Fruit fly (Drosophila melanogaster): ENCODE data around the gene Arp10.
A peak's percentile ranks its signal among the peaks of the same experiment; 100 is the strongest.

The Arp10 gene

dm6 chrX:19663859-19664728, 18.1 kb upstream of the Arp10 start, which contains the start of the genes CG14223 and Ssu72:
TSS of gene CG14223 (minus strand) at chrX:19663971.
TSS of gene Ssu72 (plus strand) at chrX:19664561.
- TF ChIP-seq CTCF (optimal IDR thresholded peaks at IDR 0.05) (no peak), CG8478 (optimal IDR thresholded peaks at IDR 0.05) (no peak)

DNA sequence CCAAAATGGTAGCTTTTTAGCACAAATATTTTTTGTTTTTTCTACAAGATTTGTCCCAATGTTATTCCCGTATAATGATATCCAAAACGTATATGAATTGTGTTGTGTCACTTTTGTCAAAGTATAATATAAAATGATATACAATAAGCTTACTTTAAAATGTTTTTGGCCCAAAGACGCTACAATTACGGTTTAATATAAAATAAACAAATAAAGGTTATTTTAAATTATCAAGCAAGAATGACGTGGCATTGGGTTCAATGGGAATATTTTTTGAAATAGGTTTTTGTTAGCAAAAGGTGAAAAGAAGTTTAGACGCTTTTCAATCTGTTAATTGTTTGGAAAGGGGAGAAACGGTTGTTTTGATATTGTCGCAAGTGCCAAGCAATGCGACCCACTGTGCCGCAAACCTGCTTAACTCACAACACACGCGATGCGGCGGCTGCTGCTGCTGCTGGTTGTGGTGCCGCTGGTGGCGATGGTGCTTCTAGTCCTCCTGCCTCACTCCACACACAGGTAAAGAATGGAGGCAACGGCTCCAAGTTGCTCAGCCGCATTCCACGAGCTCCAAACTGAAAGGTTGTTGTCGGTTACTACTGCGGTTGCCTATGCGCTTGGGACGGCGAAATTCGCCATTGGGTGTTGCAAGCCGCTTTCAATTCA, 17.4 kb upstream of the Arp10 start:
- TF ChIP-seq CTCF (optimal IDR thresholded peaks at IDR 0.05) (no peak), CG8478 (optimal IDR thresholded peaks at IDR 0.05) (no peak)

DNA sequence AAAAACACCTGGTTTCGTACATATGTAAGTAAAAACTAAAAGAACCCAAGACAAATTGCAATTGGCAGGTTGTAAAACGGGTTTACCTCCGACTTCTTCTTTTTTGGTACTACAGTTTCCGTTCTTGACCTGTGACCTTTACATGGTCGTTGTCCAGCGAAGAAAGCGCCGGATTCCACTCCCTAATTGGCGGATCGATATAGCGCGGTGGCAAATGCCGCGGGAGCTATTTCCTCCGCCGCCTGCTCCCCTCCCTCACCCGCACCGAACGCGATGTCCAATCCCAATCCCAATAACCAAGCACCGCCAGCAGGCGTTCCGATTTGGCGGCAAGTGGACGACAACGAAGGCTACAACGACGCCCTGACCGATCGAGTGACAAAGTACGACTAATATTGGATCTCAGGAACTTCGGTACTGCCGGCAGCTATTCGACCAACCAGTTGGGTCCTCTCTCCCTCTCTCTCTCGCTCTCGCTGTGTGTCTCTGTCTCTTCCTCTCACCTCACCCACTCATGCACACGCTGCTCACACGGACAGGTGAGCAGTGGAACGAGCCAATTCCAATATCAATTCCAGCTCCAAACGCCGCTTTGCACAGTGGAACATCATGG, 16.7 kb upstream of the Arp10 start:
- TF ChIP-seq CTCF (optimal IDR thresholded peaks at IDR 0.05) (no peak), CG8478 (optimal IDR thresholded peaks at IDR 0.05) (no peak)

dm6 chrX:19651757-19652419, 5.9 kb upstream of the Arp10 start, which contains the start of the genes Ranbp21 and Elys:
TSS of gene Ranbp21 (minus strand) at chrX:19652269.
TSS of gene Elys (plus strand) at chrX:19652305.
- peak in 1 of 2 experiments; percentile 23 for TF ChIP-seq CTCF (optimal IDR thresholded peaks at IDR 0.05)
- no peak for TF ChIP-seq CG8478 (optimal IDR thresholded peaks at IDR 0.05)

- TF ChIP-seq CG8478 (optimal IDR thresholded peaks at IDR 0.05) (no peak), CTCF (optimal IDR thresholded peaks at IDR 0.05) (no peak)
Measured at dm6 chrX:19642819-19643504, 3.0 kb downstream of the Arp10 start, which contains the start of the genes CG12237 and Sec61gamma. TSS of gene CG12237 (minus strand) at chrX:19642869. TSS of gene Sec61gamma (plus strand) at chrX:19643327.

dm6 chrX:19640707-19641248, 5.2 kb downstream of the Arp10 start:
- TF ChIP-seq CTCF (optimal IDR thresholded peaks at IDR 0.05) (no peak), CG8478 (optimal IDR thresholded peaks at IDR 0.05) (no peak)

DNA sequence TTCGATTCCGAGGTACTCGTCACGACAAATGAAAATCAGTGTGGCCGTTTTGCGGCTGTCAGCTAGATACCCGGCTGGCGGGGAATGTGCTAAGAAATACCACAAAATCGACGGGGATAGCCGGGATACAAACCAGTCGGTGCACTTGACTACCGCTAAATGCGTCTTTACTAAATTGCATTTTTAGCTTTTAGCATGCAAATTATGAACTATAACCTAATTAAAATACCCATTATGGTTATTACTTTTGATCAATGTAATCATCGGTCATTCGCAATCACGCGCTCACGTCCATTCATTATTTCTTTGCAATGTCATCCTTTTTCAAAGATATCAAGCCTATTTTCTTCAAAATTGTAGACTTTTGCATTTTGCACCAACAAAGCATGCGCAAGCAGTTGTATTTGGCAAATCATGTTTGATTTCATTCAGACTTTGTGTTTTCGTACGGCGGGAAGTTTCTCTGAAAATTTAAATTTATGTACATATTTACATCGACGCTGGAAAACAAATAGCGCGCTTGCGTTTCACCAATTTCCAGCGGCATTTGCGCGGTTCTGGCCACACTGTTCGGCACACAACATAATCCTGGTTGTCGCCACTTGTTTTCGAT, 7.5 kb downstream of the Arp10 start, which contains the start of gene Rcd-1:
Rcd-1 (plus strand) TSS at position 440 of the 613 bp plus-strand sequence.
- TF ChIP-seq CG8478 (optimal IDR thresholded peaks at IDR 0.05) = no peak
- peak; percentile 19 to 48 for TF ChIP-seq CTCF (optimal IDR thresholded peaks at IDR 0.05)

dm6 chrX:19637434-19638327, 8.3 kb downstream of the Arp10 start:
- TF ChIP-seq CG8478 (optimal IDR thresholded peaks at IDR 0.05) (peak; percentile 53), CTCF (optimal IDR thresholded peaks at IDR 0.05) (no peak)

DNA sequence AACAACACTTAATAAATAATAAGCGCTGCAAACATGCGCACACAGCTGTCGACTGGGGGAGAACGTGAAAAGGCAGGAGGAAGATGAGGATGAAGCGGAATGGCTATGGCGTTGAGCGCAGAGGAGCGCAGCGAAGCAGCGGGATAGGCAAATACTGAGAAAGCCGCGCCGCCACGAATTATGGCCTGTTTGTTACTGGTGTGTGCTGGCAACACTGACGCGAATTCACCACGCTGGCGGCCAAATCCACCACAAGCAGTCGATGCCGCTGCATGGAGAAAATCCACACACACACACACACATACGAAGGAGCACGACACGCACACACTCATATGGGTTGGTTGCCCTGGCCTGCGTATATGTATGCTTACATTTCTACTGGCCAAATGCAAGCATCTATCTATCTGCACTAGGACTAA, 9.0 kb downstream of the Arp10 start:
- TF ChIP-seq CTCF (optimal IDR thresholded peaks at IDR 0.05) (no peak), CG8478 (optimal IDR thresholded peaks at IDR 0.05) (no peak)

- TF ChIP-seq CTCF (optimal IDR thresholded peaks at IDR 0.05) (no peak), CG8478 (optimal IDR thresholded peaks at IDR 0.05) (no peak)
Measured at dm6 chrX:19631365-19631832, 14.6 kb downstream of the Arp10 start.

DNA sequence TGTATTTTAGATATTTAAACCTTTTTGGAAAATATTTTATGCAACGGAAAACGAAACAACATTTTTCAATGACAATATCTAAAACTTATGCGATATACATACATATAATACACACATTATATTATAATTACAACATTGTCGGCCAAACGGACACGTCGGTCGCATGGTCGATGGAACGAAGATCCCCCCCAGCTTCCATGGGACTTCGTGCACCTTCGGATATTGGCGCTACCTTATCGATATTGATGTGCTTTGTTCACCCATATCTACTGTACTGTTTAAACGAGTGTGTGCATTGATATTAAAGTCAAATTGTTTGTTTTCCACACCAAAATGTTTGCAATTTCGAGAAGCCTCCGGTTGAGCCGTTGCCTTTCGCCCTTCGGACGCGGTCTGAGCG, 20.6 kb downstream of the Arp10 start, which contains the start of gene CG14212:
CG14212 (plus strand) TSS at position 301 of the 400 bp plus-strand sequence.
- no peak for TF ChIP-seq CTCF (optimal IDR thresholded peaks at IDR 0.05)

dm6 chrX:19622924-19623323, 23.1 kb downstream of the Arp10 start, which contains the start of the genes Naa20A and MKP-4:
TSS of gene Naa20A (minus strand) at chrX:19623074.
TSS of gene MKP-4 (plus strand) at chrX:19623114.
- no peak for TF ChIP-seq CTCF (optimal IDR thresholded peaks at IDR 0.05)
- no peak for TF ChIP-seq CG8478 (optimal IDR thresholded peaks at IDR 0.05)
